Worm (Caenorhabditis elegans) whole organism, L3 larva: ENCODE data around the gene R02F11.11.

Experiments used
- ZK546.5 ChIP-seq: sonication (generic microtip); optimal IDR thresholded peaks from 2 replicates; lab custom pipeline; 2017; ENCODE audit warnings: missing biosample characterization, missing genetic modification characterization
- aly-2 ChIP-seq: fragments of 150-350 bp; optimal IDR thresholded peaks from 2 replicates; lab custom pipeline; 2014; ENCODE audit warnings: missing biosample characterization, missing genetic modification characterization
- fos-1 ChIP-seq: fragments of 150-350 bp; optimal IDR thresholded peaks from 2 replicates; lab custom pipeline; 2014; ENCODE audit warnings: missing biosample characterization, missing genetic modification characterization
- nhr-11 ChIP-seq: fragments of 150-350 bp; optimal IDR thresholded peaks from 2 replicates; lab custom pipeline; 2014; ENCODE audit warnings: missing biosample characterization, missing genetic modification characterization
- nhr-12 ChIP-seq: fragments of 150-350 bp; optimal IDR thresholded peaks from 2 replicates; lab custom pipeline; 2014; ENCODE audit warnings: missing biosample characterization, missing genetic modification characterization
- nhr-25 ChIP-seq: sonication (generic microtip); optimal IDR thresholded peaks from 2 replicates; lab custom pipeline; 2017; ENCODE audit warnings: missing biosample characterization, missing genetic modification characterization
- nhr-76 ChIP-seq: fragments of 150-350 bp; sonication (generic microtip); optimal IDR thresholded peaks from 5 replicates; lab custom pipeline; 2014; ENCODE audit warnings: missing biosample characterization, missing genetic modification characterization
- nhr-77 ChIP-seq: fragments of 150-350 bp; optimal IDR thresholded peaks from 2 replicates; lab custom pipeline; 2014; ENCODE audit warnings: missing biosample characterization, missing genetic modification characterization
- pha-4 ChIP-seq: fragments of 150-350 bp; optimal IDR thresholded peaks from 2 replicates; lab custom pipeline; 2014; ENCODE audit warnings: missing biosample characterization, missing genetic modification reagents, missing genetic modification characterization
- tbx-2 ChIP-seq: sonication (generic microtip); optimal IDR thresholded peaks from 2 replicates; lab custom pipeline; 2016; ENCODE audit warnings: mild to moderate bottlenecking, missing genetic modification characterization, missing compliant biosample characterization

- TF ChIP-seq nhr-12 (tag; lab: Kevin White, UChicago) (no peak), aly-2 (tag; lab: Kevin White, UChicago) (no peak), tbx-2 (tag; lab: Kevin White, UChicago) (no peak), fos-1 (tag; lab: Kevin White, UChicago) (no peak), nhr-25 (no peak), ZK546.5 (no peak), nhr-11 (tag; lab: Kevin White, UChicago) (no peak), nhr-77 (tag; lab: Kevin White, UChicago) (no peak), nhr-76 (tag; lab: Kevin White, UChicago) (no peak), pha-4 (tag; lab: Kevin White, UChicago) (no peak)
Observed at ce11 chrV:4785333-4785852, 6.3 kb upstream of the R02F11.11 start, which contains the start of the genes Y60C6A.2 and Y60C6A.3.
